Fruit fly (Drosophila melanogaster) whole organism, embryonic: Measurements from ENCODE around the gene CG6168.

ENCODE experiments used
- ATbp ChIP-seq: fragments of 200-800 bp; sonication (Bioruptor generic); optimal IDR thresholded peaks from 2 replicates; lab custom pipeline; 2017; ENCODE audit warnings: missing biosample characterization, mild to moderate bottlenecking, missing genetic modification characterization, missing genetic modification reagents
- Antp ChIP-seq: fragments of 200-800 bp; sonication (Bioruptor generic); optimal IDR thresholded peaks from 3 replicates; lab custom pipeline; 2016; ENCODE audit warnings: missing biosample characterization, missing genetic modification characterization
- Atf3 ChIP-seq: fragments of 200-800 bp; sonication (Bioruptor generic); optimal IDR thresholded peaks from 3 replicates; lab custom pipeline; 2016; ENCODE audit warnings: missing biosample characterization, missing genetic modification characterization
- Blimp-1 ChIP-seq: fragments of 200-800 bp; sonication (Bioruptor generic); optimal IDR thresholded peaks from 3 replicates; lab custom pipeline; 2018; ENCODE audit warnings: missing biosample characterization, missing genetic modification characterization, mild to moderate bottlenecking, moderate library complexity, missing genetic modification reagents
- CG11696 ChIP-seq: fragments of 200-800 bp; sonication (Bioruptor generic); IDR thresholded peaks from 2 replicates; pipeline ENCODE4 v1.3.6; 2022; ENCODE audit warnings: missing biosample characterization, missing genetic modification characterization
- CG14710 ChIP-seq: fragments of 200-800 bp; sonication (Bioruptor generic); optimal IDR thresholded peaks from 3 replicates; lab custom pipeline; 2019; ENCODE audit warnings: missing biosample characterization, mild to moderate bottlenecking, missing genetic modification characterization, moderate library complexity
- CG17328 ChIP-seq: fragments of 200-800 bp; sonication (Bioruptor generic); IDR thresholded peaks from 2 replicates; pipeline ENCODE4 v1.3.6; 2022; ENCODE audit warnings: missing biosample characterization, missing genetic modification characterization
- CG17361 ChIP-seq: fragments of 200-800 bp; sonication (Bioruptor generic); IDR thresholded peaks from 3 replicates; pipeline ENCODE4 v1.3.6; 2022; ENCODE audit warnings: missing biosample characterization, missing genetic modification characterization
- CG17612 ChIP-seq: fragments of 200-800 bp; sonication (Bioruptor generic); IDR thresholded peaks from 2 replicates; pipeline ENCODE4 v1.3.6; 2022; ENCODE audit warnings: missing biosample characterization, missing genetic modification characterization
- CG18262 ChIP-seq: fragments of 200-800 bp; optimal IDR thresholded peaks from 3 replicates; lab custom pipeline; 2019; ENCODE audit warnings: missing biosample characterization, mild to moderate bottlenecking, missing genetic modification characterization, moderate library complexity
- CG18476 ChIP-seq: fragments of 200-800 bp; sonication (Bioruptor generic); optimal IDR thresholded peaks from 2 replicates; lab custom pipeline; 2016; ENCODE audit warnings: missing biosample characterization, mild to moderate bottlenecking, missing genetic modification characterization
- CG2120 ChIP-seq: fragments of 200-800 bp; sonication (Bioruptor generic); optimal IDR thresholded peaks from 3 replicates; lab custom pipeline; 2016; ENCODE audit warnings: missing biosample characterization, missing genetic modification characterization
- CG30403 ChIP-seq: fragments of 200-800 bp; sonication (Bioruptor generic); optimal IDR thresholded peaks from 3 replicates; lab custom pipeline; 2016; ENCODE audit warnings: missing biosample characterization, missing genetic modification characterization
- CG3065 ChIP-seq: fragments of 200-800 bp; sonication (Bioruptor generic); optimal IDR thresholded peaks from 2 replicates; lab custom pipeline; 2016; ENCODE audit warnings: missing biosample characterization, missing genetic modification characterization
- CG3847 ChIP-seq: fragments of 200-800 bp; sonication (Bioruptor generic); IDR thresholded peaks from 2 replicates; pipeline ENCODE4 v1.3.6; 2022; ENCODE audit warnings: missing biosample characterization, missing genetic modification characterization
- CG7839 ChIP-seq: fragments of 200-800 bp; sonication (Bioruptor generic); optimal IDR thresholded peaks from 3 replicates; lab custom pipeline; 2018; ENCODE audit warnings: missing biosample characterization, mild to moderate bottlenecking, missing genetic modification characterization, moderate library complexity
- CG8944 ChIP-seq: fragments of 200-800 bp; sonication (Bioruptor generic); optimal IDR thresholded peaks from 3 replicates; lab custom pipeline; 2016; ENCODE audit warnings: missing biosample characterization, missing genetic modification characterization
- CHES-1-like ChIP-seq: fragments of 200-800 bp; sonication (Bioruptor generic); optimal IDR thresholded peaks from 2 replicates; lab custom pipeline; 2016; ENCODE audit warnings: missing biosample characterization, missing genetic modification characterization
- CoRest ChIP-seq: fragments of 200-800 bp; sonication (Bioruptor generic); optimal IDR thresholded peaks from 3 replicates; lab custom pipeline; 2018; ENCODE audit warnings: missing biosample characterization, mild to moderate bottlenecking, missing genetic modification characterization, moderate library complexity
- Dip2 ChIP-seq: fragments of 200-800 bp; sonication (Bioruptor generic); IDR thresholded peaks from 2 replicates; pipeline ENCODE4 v1.3.6; 2022; ENCODE audit warnings: missing biosample characterization, missing genetic modification characterization
- Doc2 ChIP-seq: fragments of 200-800 bp; sonication (Bioruptor generic); IDR thresholded peaks from 2 replicates; pipeline ENCODE4 v1.3.6; 2022; ENCODE audit warnings: missing biosample characterization, missing genetic modification characterization
- Drgx ChIP-seq: fragments of 200-800 bp; sonication (Bioruptor generic); IDR thresholded peaks from 2 replicates; pipeline ENCODE4 v1.3.6; 2022; ENCODE audit warnings: missing biosample characterization, missing genetic modification characterization
- E2f1 ChIP-seq: fragments of 200-800 bp; sonication (Bioruptor generic); IDR thresholded peaks from 2 replicates; pipeline ENCODE4 v1.3.6; 2022; ENCODE audit warnings: missing biosample characterization, missing genetic modification characterization
- Gug ChIP-seq: fragments of 200-800 bp; sonication (Bioruptor generic); IDR thresholded peaks from 4 replicates; pipeline ENCODE4 v1.3.6; 2022; ENCODE audit warnings: missing biosample characterization, missing genetic modification characterization
- HLHmδ ChIP-seq: fragments of 200-800 bp; sonication (Bioruptor generic); optimal IDR thresholded peaks from 2 replicates; lab custom pipeline; 2018; ENCODE audit warnings: missing biosample characterization, mild to moderate bottlenecking, missing genetic modification characterization, moderate library complexity
- Hr51 ChIP-seq, 2 experiments: fragments of 200-800 bp; sonication (Bioruptor generic); optimal IDR thresholded peaks; 2 replicates in 1 of 2; 3 replicates in 1 of 2; lab custom pipeline; 2016 to 2018; ENCODE audit warnings: missing biosample characterization in 2 of 2, missing genetic modification characterization in 2 of 2, mild to moderate bottlenecking in 1 of 2, moderate library complexity in 1 of 2
- Opbp ChIP-seq: fragments of 200-800 bp; sonication (Bioruptor generic); IDR thresholded peaks from 3 replicates; pipeline ENCODE4 v1.3.6; 2022; ENCODE audit warnings: missing biosample characterization, missing genetic modification characterization; ENCODE audit not compliant: partially characterized antibody
- Ptx1 ChIP-seq: fragments of 200-800 bp; sonication (Bioruptor generic); IDR thresholded peaks from 2 replicates; pipeline ENCODE4 v1.3.6; 2022; ENCODE audit warnings: missing biosample characterization, missing genetic modification characterization
- Rfx ChIP-seq: fragments of 200-800 bp; sonication (Bioruptor generic); IDR thresholded peaks from 2 replicates; pipeline ENCODE4 v1.3.6; 2022; ENCODE audit warnings: missing biosample characterization, missing genetic modification characterization
- YL-1 ChIP-seq: fragments of 200-800 bp; sonication (Bioruptor generic); optimal IDR thresholded peaks from 3 replicates; lab custom pipeline; 2017; ENCODE audit warnings: missing biosample characterization, mild to moderate bottlenecking, missing genetic modification characterization
- bowl ChIP-seq: fragments of 200-800 bp; sonication (Bioruptor generic); IDR thresholded peaks from 2 replicates; pipeline ENCODE4 v1.3.6; 2022; ENCODE audit warnings: missing biosample characterization, missing genetic modification characterization
- bsh ChIP-seq, 2 experiments: fragments of 200-800 bp; sonication (Bioruptor generic); optimal IDR thresholded peaks; 2 replicates each; lab custom pipeline; 2017 to 2018; ENCODE audit warnings: mild to moderate bottlenecking in 2 of 2, missing biosample characterization in 2 of 2, missing genetic modification characterization in 2 of 2, moderate library complexity in 1 of 2
- caup ChIP-seq: fragments of 200-800 bp; sonication (Bioruptor generic); optimal IDR thresholded peaks from 3 replicates; lab custom pipeline; 2017; ENCODE audit warnings: missing biosample characterization, mild to moderate bottlenecking, missing genetic modification characterization, moderate library complexity; ENCODE audit not compliant: severe bottlenecking
- corto ChIP-seq: fragments of 200-800 bp; sonication (Bioruptor generic); optimal IDR thresholded peaks from 2 replicates; lab custom pipeline; 2016; ENCODE audit warnings: missing biosample characterization, mild to moderate bottlenecking, missing genetic modification characterization, moderate library complexity
- crc ChIP-seq: fragments of 200-800 bp; sonication (Bioruptor generic); optimal IDR thresholded peaks from 2 replicates; lab custom pipeline; 2016; ENCODE audit warnings: missing biosample characterization, missing genetic modification characterization
- disco-r ChIP-seq: fragments of 200-800 bp; sonication (Bioruptor generic); optimal IDR thresholded peaks from 2 replicates; lab custom pipeline; 2016; ENCODE audit warnings: missing biosample characterization, missing genetic modification characterization
- dmrt99B ChIP-seq: fragments of 200-800 bp; sonication (Bioruptor generic); optimal IDR thresholded peaks from 2 replicates; lab custom pipeline; 2018; ENCODE audit warnings: missing biosample characterization, mild to moderate bottlenecking, missing genetic modification characterization, moderate library complexity
- esg ChIP-seq: fragments of 200-800 bp; sonication (Bioruptor generic); conservative IDR thresholded peaks from 2 replicates; pipeline ENCODE4 v1.3.6; 2022; ENCODE audit warnings: missing biosample characterization, missing genetic modification characterization
- ewg ChIP-seq: fragments of 200-800 bp; sonication (Bioruptor generic); optimal IDR thresholded peaks from 3 replicates; lab custom pipeline; 2017; ENCODE audit warnings: mild to moderate bottlenecking, missing biosample characterization, missing genetic modification reagents, missing genetic modification characterization
- klu ChIP-seq: fragments of 200-800 bp; sonication (Bioruptor generic); IDR thresholded peaks from 2 replicates; pipeline ENCODE4 v1.3.6; 2022; ENCODE audit warnings: missing biosample characterization, missing genetic modification characterization
- lbe ChIP-seq: fragments of 200-800 bp; sonication (Bioruptor generic); optimal IDR thresholded peaks from 2 replicates; lab custom pipeline; 2016; ENCODE audit warnings: missing biosample characterization, mild to moderate bottlenecking, missing genetic modification characterization
- lola ChIP-seq, 3 experiments: fragments of >200 bp in 2 of 3; fragments of 200-800 bp in 1 of 3; sonication (Bioruptor generic) in 1 of 3; optimal IDR thresholded peaks; 2 replicates each; lab custom pipeline; 2017 to 2019; ENCODE audit warnings: missing biosample characterization in 3 of 3, missing genetic modification characterization in 3 of 3, mild to moderate bottlenecking in 1 of 3, moderate library complexity in 1 of 3
- nom ChIP-seq: fragments of 200-800 bp; sonication (Bioruptor generic); optimal IDR thresholded peaks from 2 replicates; lab custom pipeline; 2017; ENCODE audit warnings: missing biosample characterization, missing genetic modification characterization, mild to moderate bottlenecking, moderate library complexity, missing genetic modification reagents
- sisA ChIP-seq: fragments of 200-800 bp; sonication (Bioruptor generic); IDR thresholded peaks from 2 replicates; pipeline ENCODE4 v1.3.6; 2022; ENCODE audit warnings: missing biosample characterization, missing genetic modification characterization
- slp2 ChIP-seq: fragments of 200-800 bp; sonication (Bioruptor generic); optimal IDR thresholded peaks from 2 replicates; lab custom pipeline; 2016; ENCODE audit warnings: missing biosample characterization, missing genetic modification characterization
- so ChIP-seq: fragments of 200-800 bp; sonication (Bioruptor generic); IDR thresholded peaks from 3 replicates; pipeline ENCODE4 v1.3.6; 2022; ENCODE audit warnings: missing biosample characterization, missing genetic modification characterization
- sob ChIP-seq: fragments of 200-800 bp; sonication (Bioruptor generic); IDR thresholded peaks from 2 replicates; pipeline ENCODE4 v1.3.6; 2022; ENCODE audit warnings: missing biosample characterization, missing genetic modification characterization
- sqz ChIP-seq: fragments of 200-800 bp; sonication (Bioruptor generic); optimal IDR thresholded peaks from 3 replicates; lab custom pipeline; 2018; ENCODE audit warnings: missing biosample characterization, mild to moderate bottlenecking, missing genetic modification characterization
- sr ChIP-seq: fragments of 200-800 bp; sonication (Bioruptor generic); IDR thresholded peaks from 3 replicates; pipeline ENCODE4 v1.3.6; 2022; ENCODE audit warnings: missing biosample characterization, missing genetic modification characterization
- zfh1 ChIP-seq: fragments of 200-800 bp; sonication (Bioruptor generic); IDR thresholded peaks from 3 replicates; pipeline ENCODE4 v1.3.6; 2022; ENCODE audit warnings: missing biosample characterization, missing genetic modification characterization

The CG6168 gene

dm6 chr3L:11364327-11364726 is 42.8 kb upstream of the CG6168 start:
- TF ChIP-seq E2f1 (no peak), ewg (GFP tag; lab: Kevin White, UChicago) (no peak), CG30403 (GFP tag; lab: Kevin White, UChicago) (peak; percentile 14), bowl (no peak), so (GFP tag; lab: Robert Waterston, UW) (peak; percentile 17; the same call in 1 of the 3 replicates), CG17328 (GFP tag; lab: Robert Waterston, UW) (peak; percentile 41; the same call in 1 of the 2 replicates), CG2120 (GFP tag; lab: Kevin White, UChicago) (peak; percentile 41), CG17612 (no peak), caup (GFP tag; lab: Kevin White, UChicago) (no peak), CHES-1-like (GFP tag; lab: Kevin White, UChicago) (peak; percentile 18), CG7839 (tag; lab: Kevin White, UChicago) (peak; percentile 12), Drgx (GFP tag; lab: Robert Waterston, UW) (peak; percentile 87), bsh (GFP tag; optimal IDR thresholded peaks at IDR 0.05; lab: Kevin White, UChicago) (peak in 1 of 2 experiments; percentile 43), Doc2 (GFP tag; lab: Robert Waterston, UW) (0 out of 2 replicates have a peak, but pooled peaks have one; percentile 34), sqz (GFP tag; lab: Kevin White, UChicago) (no peak), CG17361 (0 out of 3 replicates have a peak, but pooled peaks have one; percentile 31), Ptx1 (GFP tag; lab: Robert Waterston, UW) (peak; percentile 48; the same call in 1 of the 2 replicates), corto (GFP tag; lab: Kevin White, UChicago) (peak; percentile 4), esg (peak; percentile 25; the same call in 1 of the 2 replicates), CG3847 (GFP tag; lab: Robert Waterston, UW) (peak; percentile 18; the same call in 1 of the 2 replicates), klu (GFP tag; lab: Robert Waterston, UW) (0 out of 2 replicates have a peak, but pooled peaks have one; percentile 15), sob (GFP tag; lab: Robert Waterston, UW) (0 out of 2 replicates have a peak, but pooled peaks have one; percentile 7), CG18262 (peak; percentile 10), Antp (GFP tag; lab: Kevin White, UChicago) (peak; percentile 21), zfh1 (GFP tag; lab: Robert Waterston, UW) (peak; percentile 21; the same call in 1 of the 3 replicates), Blimp-1 (GFP tag; lab: Kevin White, UChicago) (no peak), Rfx (0 out of 2 replicates have a peak, but pooled peaks have one; percentile 23), Atf3 (GFP tag; lab: Kevin White, UChicago) (peak; percentile 2), CoRest (tag; lab: Kevin White, UChicago) (no peak), disco-r (GFP tag; lab: Kevin White, UChicago) (no peak), Hr51 (GFP tag; optimal IDR thresholded peaks at IDR 0.05; lab: Kevin White, UChicago) (peak in 1 of 2 experiments; percentile 25), CG3065 (no peak), CG11696 (GFP tag; lab: Robert Waterston, UW) (peak; percentile 30; the same call in 1 of the 2 replicates), sisA (GFP tag; lab: Robert Waterston, UW) (no peak), Dip2 (no peak), CG14710 (tag; lab: Kevin White, UChicago) (no peak), dmrt99B (tag; lab: Kevin White, UChicago) (peak; percentile 5), ATbp (peak; percentile 40), nom (GFP tag; lab: Kevin White, UChicago) (peak; percentile 54), Opbp (no peak), Gug (peak; percentile 10; the same call in 1 of the 4 replicates), lbe (GFP tag; lab: Kevin White, UChicago) (peak; percentile 25), CG8944 (GFP tag; lab: Kevin White, UChicago) (no peak), CG18476 (GFP tag; lab: Kevin White, UChicago) (no peak), slp2 (GFP tag; lab: Kevin White, UChicago) (peak; percentile 10), HLHmδ (GFP tag; lab: Kevin White, UChicago) (no peak), sr (GFP tag; lab: Robert Waterston, UW) (0 out of 3 replicates have a peak, but pooled peaks have one; percentile 5), crc (no peak), lola (GFP tag; optimal IDR thresholded peaks at IDR 0.05; lab: Kevin White, UChicago) (no peak), YL-1 (GFP tag; lab: Kevin White, UChicago) (no peak)
